Worm (Caenorhabditis elegans) whole organism, L2 larva: ENCODE data around the gene srt-55.

Experiments
- lsy-2 ChIP-seq, 2 experiments: fragments of 150-350 bp in 1 of 2; sonication (generic microtip) in 1 of 2; optimal IDR thresholded peaks; 2 replicates each; lab custom pipeline; 2014 to 2017; ENCODE audit warnings: missing biosample characterization in 2 of 2, missing genetic modification characterization in 2 of 2
- nhr-77 ChIP-seq: fragments of 150-350 bp; optimal IDR thresholded peaks from 2 replicates; lab custom pipeline; 2014; ENCODE audit warnings: missing biosample characterization, missing genetic modification characterization
- peb-1 ChIP-seq: fragments of 150-350 bp; optimal IDR thresholded peaks from 2 replicates; lab custom pipeline; 2014; ENCODE audit warnings: missing biosample characterization, missing genetic modification characterization
- sma-9 ChIP-seq, 2 experiments: fragments of 150-350 bp in 1 of 2; sonication (generic microtip) in 1 of 2; optimal IDR thresholded peaks; 2 replicates each; lab custom pipeline; 2014 to 2016; ENCODE audit warnings: missing genetic modification characterization in 2 of 2, mild to moderate bottlenecking in 1 of 2, missing biosample characterization in 1 of 2, missing compliant biosample characterization in 1 of 2, missing genetic modification reagents in 1 of 2, moderate library complexity in 1 of 2
- zag-1 ChIP-seq: fragments of 150-350 bp; optimal IDR thresholded peaks from 2 replicates; lab custom pipeline; 2014; ENCODE audit warnings: missing biosample characterization, missing genetic modification characterization

Gene srt-55

ce11 chrIII:10057518-10057917 lies 48.8 kb downstream of the srt-55 start, which contains the start of gene T16G12.4:
T16G12.4 (plus strand) TSS chrIII:10057818.
- TF ChIP-seq zag-1 (no peak), peb-1 (no peak)

ce11 chrIII:10056033-10056432 lies 50.3 kb downstream of the srt-55 start, which contains the start of gene T16G12.10:
T16G12.10 (minus strand) TSS chrIII:10056133.
- TF ChIP-seq lsy-2 (tag; optimal IDR thresholded peaks at IDR 0.05; lab: Kevin White, UChicago), result no peak
- no peak for TF ChIP-seq nhr-77 (tag; lab: Kevin White, UChicago)
- no peak for TF ChIP-seq sma-9 (GFP tag; optimal IDR thresholded peaks at IDR 0.05; lab: Kevin White, UChicago)
- no peak for TF ChIP-seq sma-9 (tag; optimal IDR thresholded peaks at IDR 0.05; lab: Kevin White, UChicago)
- TF ChIP-seq, all 48 proteins: peak for 0
